Worm (Caenorhabditis elegans) whole organism, young adult: ENCODE measurements around the gene F15E6.5.

Source experiments
- C06A6.2 ChIP-seq: fragments of 200-800 bp; sonication (Bioruptor generic); conservative IDR thresholded peaks from 2 replicates; pipeline ENCODE4 v1.3.6; 2022; ENCODE audit warnings: missing genetic modification characterization, missing compliant biosample characterization
- F52B5.7 ChIP-seq: sonication (generic microtip); optimal IDR thresholded peaks from 2 replicates; lab custom pipeline; 2016; ENCODE audit warnings: mild to moderate bottlenecking, missing genetic modification characterization, missing compliant biosample characterization
- Y53G8AR.9 ChIP-seq: fragments of 200-800 bp; sonication (Bioruptor generic); conservative IDR thresholded peaks from 2 replicates; pipeline ENCODE4 v1.3.6; 2022; ENCODE audit warnings: missing genetic modification reagents, missing genetic modification characterization, missing compliant biosample characterization
- Y56A3A.18 ChIP-seq: fragments of 200-800 bp; sonication (Bioruptor generic); IDR thresholded peaks from 2 replicates; pipeline ENCODE4 v1.3.6; 2022; ENCODE audit warnings: missing genetic modification reagents, missing genetic modification characterization, missing compliant biosample characterization
- Y67H2A.10 ChIP-seq: fragments of 200-800 bp; sonication (Bioruptor generic); conservative IDR thresholded peaks from 2 replicates; pipeline ENCODE4 v1.3.6; 2022; ENCODE audit warnings: missing genetic modification reagents, missing genetic modification characterization, missing compliant biosample characterization
- attf-6 ChIP-seq: fragments of 200-800 bp; sonication (Bioruptor generic); IDR thresholded peaks from 2 replicates; pipeline ENCODE4 v1.3.6; 2022; ENCODE audit warnings: missing genetic modification reagents, missing genetic modification characterization, missing compliant biosample characterization
- nfya-1 ChIP-seq: sonication (generic microtip); optimal IDR thresholded peaks from 2 replicates; lab custom pipeline; 2017; ENCODE audit warnings: antibody characterized with exemption, missing compliant biosample characterization, missing genetic modification characterization, borderline replicate concordance; ENCODE audit not compliant: insufficient read depth
- nhr-120 ChIP-seq: fragments of 200-800 bp; sonication (Bioruptor generic); IDR thresholded peaks from 2 replicates; pipeline ENCODE4 v1.3.6; 2022; ENCODE audit warnings: missing genetic modification characterization, missing compliant biosample characterization
- nhr-90 ChIP-seq: sonication (generic microtip); optimal IDR thresholded peaks from 2 replicates; lab custom pipeline; 2016; ENCODE audit warnings: missing genotype, mild to moderate bottlenecking, missing genetic modification characterization, missing compliant biosample characterization
- rcor-1 ChIP-seq: fragments of 200-800 bp; sonication (Bioruptor generic); IDR thresholded peaks from 2 replicates; pipeline ENCODE4 v1.3.6; 2022; ENCODE audit warnings: missing genetic modification reagents, missing genetic modification characterization, missing compliant biosample characterization
- tlf-1 ChIP-seq: fragments of 200-800 bp; sonication (Bioruptor generic); optimal IDR thresholded peaks from 2 replicates; lab custom pipeline; 2018; ENCODE audit warnings: mild to moderate bottlenecking, missing genetic modification characterization, missing compliant biosample characterization
- ztf-3 ChIP-seq: fragments of 200-800 bp; sonication (Bioruptor generic); optimal IDR thresholded peaks from 2 replicates; lab custom pipeline; 2018; ENCODE audit warnings: mild to moderate bottlenecking, missing genetic modification characterization, missing compliant biosample characterization

DNA sequence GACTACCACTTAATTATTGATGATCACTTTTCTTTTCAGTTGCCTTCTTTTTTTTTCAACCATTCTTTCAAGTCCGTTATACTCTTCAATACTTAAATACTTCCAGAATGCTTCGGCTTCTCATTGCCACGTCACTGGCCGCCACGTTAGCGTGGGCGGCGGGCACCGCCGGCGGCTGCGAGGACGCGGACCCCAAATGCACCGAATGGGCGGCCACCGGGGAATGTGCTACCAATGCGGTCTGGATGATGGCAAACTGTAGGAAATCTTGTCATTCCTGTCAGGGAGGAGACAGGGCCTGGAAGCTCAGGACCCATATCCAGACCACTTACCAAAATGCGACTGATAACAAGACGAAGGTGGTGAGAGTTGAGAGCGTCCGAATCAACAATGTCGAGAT lies 11.8 kb downstream of the F15E6.5 start, which contains the start of gene lgc-22:
- TF ChIP-seq C06A6.2 (no peak), nhr-90 (tag; lab: Kevin White, UChicago) (no peak), attf-6 (GFP tag; lab: Robert Waterston, UW) (no peak), ztf-3 (GFP tag; lab: Kevin White, UChicago) (no peak), rcor-1 (GFP tag; lab: Robert Waterston, UW) (no peak), F52B5.7 (tag; lab: Kevin White, UChicago) (no peak), tlf-1 (GFP tag; lab: Kevin White, UChicago) (no peak), Y67H2A.10 (GFP tag; lab: Robert Waterston, UW) (no peak), nfya-1 (tag; lab: Kevin White, UChicago) (no peak), Y53G8AR.9 (GFP tag; lab: Robert Waterston, UW) (no peak), Y56A3A.18 (GFP tag; lab: Robert Waterston, UW) (no peak), nhr-120 (GFP tag; lab: Robert Waterston, UW) (no peak)
